Worm (Caenorhabditis elegans): ENCODE measurements around the gene sdz-7.

sdz-7 gene

DNA sequence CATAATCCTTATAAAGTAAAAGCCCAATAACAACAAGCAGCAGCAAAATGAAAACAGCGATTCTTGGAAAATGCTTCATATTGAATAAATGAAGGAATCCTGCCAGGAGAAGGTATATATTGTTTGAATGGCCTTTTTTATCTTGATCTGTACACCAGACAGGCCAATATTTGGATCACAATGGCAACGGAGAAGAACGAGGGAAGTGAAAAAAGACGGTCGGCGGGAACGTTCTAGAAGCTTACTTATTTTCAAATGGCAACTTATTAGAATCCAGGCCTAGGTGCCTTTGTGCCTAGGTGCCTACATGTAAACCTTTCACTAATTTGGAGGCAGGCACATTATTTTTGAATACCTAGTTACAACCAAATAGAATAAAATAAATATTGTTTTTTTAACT, 50.0 kb downstream of the sdz-7 start, which contains the start of gene F54D10.8:
Gene F54D10.8, minus strand, starts transcription at position 101 of the 400 bp plus-strand sequence.
- TF ChIP-seq unc-62 (GFP tag; optimal IDR thresholded peaks at IDR 0.05), result no peak

Data from whole organism, dauer.